Worm (Caenorhabditis elegans) whole organism, L3 larva: Measurements from ENCODE around the gene argn-1.

Experiments
- R02D3.7 ChIP-seq: fragments of 150-350 bp; optimal IDR thresholded peaks from 2 replicates; lab custom pipeline; 2014; ENCODE audit warnings: missing biosample characterization, missing genetic modification characterization
- ZK546.5 ChIP-seq: sonication (generic microtip); optimal IDR thresholded peaks from 2 replicates; lab custom pipeline; 2017; ENCODE audit warnings: missing biosample characterization, missing genetic modification characterization
- aly-2 ChIP-seq: fragments of 150-350 bp; optimal IDR thresholded peaks from 2 replicates; lab custom pipeline; 2014; ENCODE audit warnings: missing biosample characterization, missing genetic modification characterization
- ceh-16 ChIP-seq: sonication (generic microtip); optimal IDR thresholded peaks from 2 replicates; lab custom pipeline; 2017; ENCODE audit warnings: missing biosample characterization, missing genetic modification characterization
- daf-12 ChIP-seq: fragments of 150-350 bp; optimal IDR thresholded peaks from 2 replicates; lab custom pipeline; 2014; ENCODE audit warnings: missing biosample characterization, missing genetic modification reagents, missing genetic modification characterization
- egl-5 ChIP-seq: fragments of 150-350 bp; optimal IDR thresholded peaks from 2 replicates; lab custom pipeline; 2017; ENCODE audit warnings: missing biosample characterization, missing genetic modification reagents, missing genetic modification characterization, inconsistent platforms
- elt-1 ChIP-seq: fragments of 150-350 bp; optimal IDR thresholded peaks from 2 replicates; lab custom pipeline; 2014; ENCODE audit warnings: missing biosample characterization, missing genetic modification characterization
- elt-2 ChIP-seq: sonication (generic microtip); optimal IDR thresholded peaks from 2 replicates; lab custom pipeline; 2016; ENCODE audit warnings: missing genetic modification reagents, mild to moderate bottlenecking, missing genetic modification characterization, missing compliant biosample characterization
- elt-3 ChIP-seq, 3 experiments: fragments of 150-350 bp in 1 of 3; sonication (generic microtip) in 2 of 3; optimal IDR thresholded peaks; 2 replicates in 2 of 3; 4 replicates in 1 of 3; lab custom pipeline; 2014 to 2017; ENCODE audit warnings: missing biosample characterization in 3 of 3, missing genetic modification characterization in 3 of 3
- fos-1 ChIP-seq: fragments of 150-350 bp; optimal IDR thresholded peaks from 2 replicates; lab custom pipeline; 2014; ENCODE audit warnings: missing biosample characterization, missing genetic modification characterization
- hmg-11 ChIP-seq: sonication (generic microtip); optimal IDR thresholded peaks from 2 replicates; lab custom pipeline; 2016; ENCODE audit warnings: missing genetic modification characterization, missing compliant biosample characterization
- lin-15B ChIP-seq: fragments of 150-350 bp; optimal IDR thresholded peaks from 2 replicates; lab custom pipeline; 2014; ENCODE audit warnings: missing biosample characterization, missing genetic modification characterization
- lin-39 ChIP-seq: fragments of 150-350 bp; optimal IDR thresholded peaks from 2 replicates; lab custom pipeline; 2018; ENCODE audit warnings: missing biosample characterization, missing genetic modification reagents, missing genetic modification characterization
- lsy-12 ChIP-seq: sonication (generic microtip); optimal IDR thresholded peaks from 2 replicates; lab custom pipeline; 2016; ENCODE audit warnings: mild to moderate bottlenecking, missing genetic modification characterization, missing compliant biosample characterization
- mdl-1 ChIP-seq: fragments of 150-350 bp; optimal IDR thresholded peaks from 2 replicates; lab custom pipeline; 2014; ENCODE audit warnings: missing biosample characterization, missing genetic modification characterization
- mml-1 ChIP-seq: fragments of 150-350 bp; sonication (generic microtip); optimal IDR thresholded peaks from 3 replicates; lab custom pipeline; 2014; ENCODE audit warnings: missing biosample characterization, missing genetic modification characterization
- nfya-1 ChIP-seq: sonication (generic microtip); optimal IDR thresholded peaks from 2 replicates; lab custom pipeline; 2017; ENCODE audit warnings: missing genetic modification characterization, mild to moderate bottlenecking, missing compliant biosample characterization, antibody characterized with exemption, moderate library complexity; ENCODE audit not compliant: insufficient read depth
- nhr-11 ChIP-seq: fragments of 150-350 bp; optimal IDR thresholded peaks from 2 replicates; lab custom pipeline; 2014; ENCODE audit warnings: missing biosample characterization, missing genetic modification characterization
- nhr-12 ChIP-seq: fragments of 150-350 bp; optimal IDR thresholded peaks from 2 replicates; lab custom pipeline; 2014; ENCODE audit warnings: missing biosample characterization, missing genetic modification characterization
- nhr-23 ChIP-seq: fragments of 150-350 bp; optimal IDR thresholded peaks from 2 replicates; lab custom pipeline; 2014; ENCODE audit warnings: missing biosample characterization, missing genetic modification reagents, missing genetic modification characterization
- nhr-237 ChIP-seq: fragments of 150-350 bp; optimal IDR thresholded peaks from 2 replicates; lab custom pipeline; 2014; ENCODE audit warnings: missing biosample characterization, missing genetic modification characterization
- nhr-25 ChIP-seq: sonication (generic microtip); optimal IDR thresholded peaks from 2 replicates; lab custom pipeline; 2017; ENCODE audit warnings: missing biosample characterization, missing genetic modification characterization
- nhr-28 ChIP-seq: fragments of 150-350 bp; optimal IDR thresholded peaks from 2 replicates; lab custom pipeline; 2014; ENCODE audit warnings: missing biosample characterization, missing genetic modification characterization
- nhr-43 ChIP-seq: sonication (generic microtip); optimal IDR thresholded peaks from 2 replicates; lab custom pipeline; 2016; ENCODE audit warnings: mild to moderate bottlenecking, missing genetic modification characterization, missing compliant biosample characterization; ENCODE audit not compliant: poor library complexity, severe bottlenecking
- nhr-67 ChIP-seq: fragments of 150-350 bp; optimal IDR thresholded peaks from 2 replicates; lab custom pipeline; 2014; ENCODE audit warnings: missing biosample characterization, missing genetic modification characterization
- nhr-77 ChIP-seq: fragments of 150-350 bp; optimal IDR thresholded peaks from 2 replicates; lab custom pipeline; 2014; ENCODE audit warnings: missing biosample characterization, missing genetic modification characterization
- pqm-1 ChIP-seq: fragments of 150-350 bp; optimal IDR thresholded peaks from 2 replicates; lab custom pipeline; 2017; ENCODE audit warnings: missing biosample characterization, missing genetic modification characterization, inconsistent platforms
- sea-2 ChIP-seq: fragments of 150-350 bp; sonication (generic microtip); optimal IDR thresholded peaks from 4 replicates; lab custom pipeline; 2014; ENCODE audit warnings: missing biosample characterization, missing genetic modification reagents, missing genetic modification characterization
- skn-1 ChIP-seq: fragments of 150-350 bp; optimal IDR thresholded peaks from 2 replicates; lab custom pipeline; 2014; ENCODE audit warnings: missing biosample characterization, missing genetic modification characterization
- snpc-4 ChIP-seq: fragments of 150-350 bp; optimal IDR thresholded peaks from 2 replicates; lab custom pipeline; 2014; ENCODE audit warnings: missing biosample characterization, missing genetic modification characterization
- tbx-2 ChIP-seq: sonication (generic microtip); optimal IDR thresholded peaks from 2 replicates; lab custom pipeline; 2016; ENCODE audit warnings: mild to moderate bottlenecking, missing genetic modification characterization, missing compliant biosample characterization
- unc-39 ChIP-seq: sonication (generic microtip); optimal IDR thresholded peaks from 4 replicates; lab custom pipeline; 2017; ENCODE audit warnings: missing biosample characterization, missing genetic modification characterization
- unc-62 ChIP-seq: fragments of 150-350 bp; sonication (generic microtip); optimal IDR thresholded peaks from 4 replicates; lab custom pipeline; 2014; ENCODE audit warnings: missing biosample characterization, missing genetic modification reagents, missing genetic modification characterization
- zag-1 ChIP-seq: fragments of 150-350 bp; optimal IDR thresholded peaks from 2 replicates; lab custom pipeline; 2014; ENCODE audit warnings: missing biosample characterization, missing genetic modification characterization
- ztf-11 ChIP-seq: fragments of 150-350 bp; optimal IDR thresholded peaks from 2 replicates; lab custom pipeline; 2014; ENCODE audit warnings: missing biosample characterization, missing genetic modification characterization

Gene argn-1

DNA sequence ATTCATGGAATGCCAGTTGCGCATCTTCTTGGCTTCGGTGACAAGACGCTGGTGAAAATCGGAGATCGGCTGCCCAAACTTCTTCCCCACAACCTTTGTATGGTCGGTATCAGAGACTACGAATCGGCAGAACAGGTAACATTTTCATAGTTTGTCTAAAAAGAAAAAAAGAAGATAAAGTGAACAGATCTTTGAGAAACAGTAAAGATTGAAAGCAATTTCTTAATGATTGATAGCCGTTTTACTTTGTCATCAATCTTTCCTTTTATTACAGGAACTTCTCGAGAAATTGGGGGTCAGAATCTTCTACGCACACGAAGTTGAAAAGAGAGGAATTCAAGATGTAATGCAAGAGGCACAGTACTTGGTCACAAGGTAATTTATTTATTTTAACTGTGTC is 1.2 kb downstream of the argn-1 start:
- TF ChIP-seq mml-1 (no peak), elt-3 (tag; optimal IDR thresholded peaks at IDR 0.05; lab: Kevin White, UChicago) (peak in 1 of 3 experiments; percentile 10), nhr-23 (tag; lab: Kevin White, UChicago) (peak; percentile 70)
- TF ChIP-seq, all 47 proteins: peak for 2

DNA sequence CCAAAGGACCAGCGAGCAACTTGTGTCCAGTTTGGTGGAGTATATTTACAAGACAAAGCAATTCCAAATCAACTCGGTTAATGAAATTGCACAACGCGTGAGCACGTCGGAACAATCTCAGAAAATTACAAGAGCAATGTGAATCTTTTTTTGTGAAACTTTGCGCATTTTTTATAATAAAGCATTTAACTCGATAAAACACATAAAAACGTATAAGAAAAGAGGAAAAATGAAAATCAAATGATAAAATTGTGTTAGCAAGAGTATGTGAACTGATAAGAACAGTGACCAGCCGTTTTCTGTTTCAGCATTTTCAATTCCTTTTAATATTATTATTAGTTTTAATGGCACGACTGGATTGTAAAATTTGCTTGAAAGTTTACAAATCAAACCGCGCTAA is 1.8 kb downstream of the argn-1 start, which contains the start of gene T22B7.8:
Gene T22B7.8 (plus strand): TSS at position 301 of the 400 bp plus-strand sequence.
- TF ChIP-seq nhr-12 (tag; lab: Kevin White, UChicago) (no peak), elt-2 (tag; lab: Kevin White, UChicago) (peak; percentile 25)

DNA sequence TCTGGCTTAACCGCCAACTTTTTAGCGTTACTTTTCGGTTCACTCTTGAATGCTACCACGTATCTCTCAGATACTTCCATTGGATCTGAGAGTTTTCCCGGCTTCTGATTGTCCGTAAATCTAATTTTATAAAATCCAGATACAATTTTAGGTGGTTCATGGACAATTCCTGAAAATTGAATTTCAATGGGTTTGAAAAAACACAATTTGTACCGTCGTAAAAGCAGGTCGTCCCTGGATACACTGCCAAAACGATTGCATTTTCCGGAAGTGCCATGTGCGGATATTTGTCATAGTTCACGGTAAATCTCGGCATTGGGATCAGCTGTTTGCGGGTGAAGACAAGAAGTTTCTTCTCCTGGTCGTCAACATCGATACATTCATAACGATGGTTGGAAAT is 9.7 kb downstream of the argn-1 start:
- no peak for TF ChIP-seq daf-12
- no peak for TF ChIP-seq ztf-11 (tag; lab: Kevin White, UChicago)
- no peak for TF ChIP-seq fos-1
- TF ChIP-seq snpc-4 (tag; lab: Kevin White, UChicago) = no peak
- TF ChIP-seq nhr-25 = no peak
- no peak for TF ChIP-seq nhr-28 (tag; lab: Kevin White, UChicago)
- TF ChIP-seq ZK546.5 (tag; lab: Kevin White, UChicago) = no peak
- no peak for TF ChIP-seq egl-5 (tag; lab: Kevin White, UChicago)
- no peak for TF ChIP-seq nhr-12 (tag; lab: Kevin White, UChicago)
- no peak for TF ChIP-seq unc-62 (GFP tag; lab: Kevin White, UChicago)
- TF ChIP-seq mml-1 = no peak
- no peak for TF ChIP-seq aly-2 (tag; lab: Kevin White, UChicago)

DNA sequence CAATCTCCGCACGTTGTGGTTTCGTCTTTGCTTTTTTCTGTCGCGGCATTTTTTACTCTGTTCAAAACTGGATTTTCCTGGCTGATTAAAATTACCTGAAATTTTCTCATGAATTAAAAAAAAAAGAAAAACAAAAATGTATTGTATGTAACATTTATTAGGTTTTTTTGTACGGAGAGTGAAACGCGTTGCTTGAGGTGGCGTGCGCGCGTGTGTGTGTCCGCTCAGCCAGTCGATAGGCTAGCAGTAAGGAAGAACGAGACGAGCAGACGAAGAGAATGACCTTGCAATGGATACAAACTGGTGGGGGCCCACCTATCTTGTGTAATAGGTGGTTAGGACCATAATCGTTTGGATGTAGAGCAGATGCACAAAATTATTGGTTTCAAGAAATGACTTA is 11.5 kb downstream of the argn-1 start, which contains the start of gene T22B7.4:
Gene T22B7.4 (minus strand): TSS at position 101 of the 400 bp plus-strand sequence.
- TF ChIP-seq nhr-23 (tag; lab: Kevin White, UChicago) (no peak), sea-2 (GFP tag; lab: Kevin White, UChicago) (no peak), R02D3.7 (tag; lab: Kevin White, UChicago) (no peak), ceh-16 (tag; lab: Kevin White, UChicago) (no peak), elt-1 (tag; lab: Kevin White, UChicago) (no peak), aly-2 (tag; lab: Kevin White, UChicago) (no peak), pqm-1 (no peak), skn-1 (tag; lab: Kevin White, UChicago) (no peak), mdl-1 (tag; lab: Kevin White, UChicago) (no peak), ztf-11 (tag; lab: Kevin White, UChicago) (no peak), hmg-11 (tag; lab: Kevin White, UChicago) (no peak), egl-5 (tag; lab: Kevin White, UChicago) (no peak), daf-12 (no peak)

DNA sequence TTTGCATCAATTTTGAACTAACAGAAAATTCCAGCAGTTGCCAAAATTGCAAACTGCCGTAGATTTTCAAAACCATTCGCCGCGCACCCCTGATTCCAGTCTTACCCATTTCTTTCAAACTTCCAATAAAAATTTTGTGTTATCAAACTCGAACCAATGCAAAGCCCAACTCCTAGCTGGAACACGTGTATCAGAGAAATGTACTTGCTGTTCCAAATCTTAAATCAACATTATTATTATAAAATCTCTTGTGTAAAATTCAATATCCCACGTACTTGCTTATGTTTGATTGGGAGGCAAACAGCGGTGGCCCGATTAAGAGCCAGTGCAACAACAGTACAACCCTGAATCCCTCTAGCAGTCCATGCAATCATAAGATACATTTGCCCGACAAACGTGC is 14.3 kb downstream of the argn-1 start:
- no peak for TF ChIP-seq snpc-4 (tag; lab: Kevin White, UChicago)
- no peak for TF ChIP-seq zag-1
- no peak for TF ChIP-seq nhr-12 (tag; lab: Kevin White, UChicago)
- TF ChIP-seq tbx-2 = no peak
- no peak for TF ChIP-seq nhr-77
- TF ChIP-seq elt-2 (tag; lab: Kevin White, UChicago) = no peak
- no peak for TF ChIP-seq nhr-23 (tag; lab: Kevin White, UChicago)
- TF ChIP-seq nhr-67 = no peak
- no peak for TF ChIP-seq skn-1 (tag; lab: Kevin White, UChicago)
- TF ChIP-seq nhr-11 = no peak
- TF ChIP-seq lsy-12 (tag; lab: Kevin White, UChicago) = no peak
- TF ChIP-seq aly-2 (tag; lab: Kevin White, UChicago) = no peak

DNA sequence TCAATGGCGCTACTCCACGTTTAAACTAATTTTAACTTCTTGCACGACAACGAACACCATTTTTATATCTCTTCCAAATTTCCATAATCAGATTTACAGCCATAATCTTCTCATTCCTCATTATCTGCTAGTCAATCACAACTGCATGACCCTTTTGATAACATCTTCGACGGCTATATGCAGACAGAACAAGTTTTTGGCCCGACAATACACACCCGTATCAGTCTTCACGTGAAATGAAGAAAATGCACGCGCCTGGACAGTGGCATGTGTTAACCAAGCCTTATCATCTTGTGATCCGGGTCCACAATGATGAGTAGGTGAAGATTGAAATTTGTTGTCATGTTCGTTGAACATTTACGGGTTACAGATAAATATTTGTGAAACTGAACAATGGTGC is 15.8 kb downstream of the argn-1 start:
- no peak for TF ChIP-seq elt-2 (tag; lab: Kevin White, UChicago)
- TF ChIP-seq snpc-4 (tag; lab: Kevin White, UChicago) = no peak
- TF ChIP-seq nhr-23 (tag; lab: Kevin White, UChicago) = peak; percentile 44
- no peak for TF ChIP-seq ceh-16 (tag; lab: Kevin White, UChicago)
- TF ChIP-seq elt-1 (tag; lab: Kevin White, UChicago) = peak; percentile 82
- TF ChIP-seq unc-39 (tag; lab: Kevin White, UChicago) = no peak
- TF ChIP-seq nfya-1 (tag; lab: Kevin White, UChicago) = no peak
- TF ChIP-seq nhr-237 (tag; lab: Kevin White, UChicago) = no peak
- TF ChIP-seq daf-12 = no peak
- no peak for TF ChIP-seq zag-1
- TF ChIP-seq lsy-12 (tag; lab: Kevin White, UChicago) = no peak
- peak; percentile 89 for TF ChIP-seq nhr-43 (tag; lab: Kevin White, UChicago)
- TF ChIP-seq lin-15B (tag; lab: Kevin White, UChicago) = no peak
- no peak for TF ChIP-seq lin-39 (tag; lab: Kevin White, UChicago)
- peak in 1 of 3 experiments; percentile 55 for TF ChIP-seq elt-3 (tag; optimal IDR thresholded peaks at IDR 0.05; lab: Kevin White, UChicago)
- TF ChIP-seq mdl-1 (tag; lab: Kevin White, UChicago) = peak; percentile 1
- TF ChIP-seq fos-1 = no peak
- peak; percentile 76 for TF ChIP-seq nhr-25
- TF ChIP-seq sea-2 (GFP tag; lab: Kevin White, UChicago) = no peak
- TF ChIP-seq, all 47 proteins: peak for 6
